Worm (Caenorhabditis elegans): ENCODE data around the gene B0222.11.
A peak's percentile ranks its signal among the peaks of the same experiment; 100 is the strongest.

Gene B0222.11

ce11 chrV:9165073-9165699 is 2.8 kb downstream of the B0222.11 start, which contains the start of gene col-10 (continued):
- no peak for TF ChIP-seq efl-3 (GFP tag; optimal IDR thresholded peaks at IDR 0.05)
- peak; percentile 78 for TF ChIP-seq nhr-20 (tag; optimal IDR thresholded peaks at IDR 0.05)
- TF ChIP-seq mep-1 (tag; optimal IDR thresholded peaks at IDR 0.05), result peak; percentile 26
- no peak for TF ChIP-seq snpc-4 (tag; optimal IDR thresholded peaks at IDR 0.05)
- no peak for TF ChIP-seq nhr-237 (tag; optimal IDR thresholded peaks at IDR 0.05)
- no peak for TF ChIP-seq isw-1 (GFP tag; IDR thresholded peaks at IDR 0.05)
- no peak for TF ChIP-seq ceh-8 (GFP tag; optimal IDR thresholded peaks at IDR 0.05)
- peak; percentile 81 for TF ChIP-seq ama-1 (optimal IDR thresholded peaks at IDR 0.05)
- TF ChIP-seq elt-2 (tag; optimal IDR thresholded peaks at IDR 0.05), result no peak
- peak; percentile 60 for TF ChIP-seq pag-3 (tag; optimal IDR thresholded peaks at IDR 0.05; ENCODE audit: borderline replicate concordance, insufficient read depth)
- no peak for TF ChIP-seq nhr-77 (tag; optimal IDR thresholded peaks at IDR 0.05)
- no peak for TF ChIP-seq lin-35 (GFP tag; optimal IDR thresholded peaks at IDR 0.05)

ce11 chrV:9163897-9164296 is 4.1 kb downstream of the B0222.11 start:
- TF ChIP-seq skn-1 (tag; optimal IDR thresholded peaks at IDR 0.05) (no peak), swsn-7 (tag; optimal IDR thresholded peaks at IDR 0.05) (no peak), snpc-4 (tag; optimal IDR thresholded peaks at IDR 0.05) (no peak), pqm-1 (tag; optimal IDR thresholded peaks at IDR 0.05) (no peak), ama-1 (optimal IDR thresholded peaks at IDR 0.05) (peak; percentile 73), C04F5.9 (tag; optimal IDR thresholded peaks at IDR 0.05) (no peak), ztf-4 (tag; optimal IDR thresholded peaks at IDR 0.05) (no peak), ces-1 (GFP tag; optimal IDR thresholded peaks at IDR 0.05) (no peak), unc-30 (tag; optimal IDR thresholded peaks at IDR 0.05) (no peak), tlp-1 (tag; optimal IDR thresholded peaks at IDR 0.05) (no peak), sup-37 (GFP tag; optimal IDR thresholded peaks at IDR 0.05) (no peak), nhr-237 (tag; optimal IDR thresholded peaks at IDR 0.05) (no peak), zag-1 (tag; optimal IDR thresholded peaks at IDR 0.05) (no peak), aha-1 (tag; optimal IDR thresholded peaks at IDR 0.05) (no peak), nhr-85 (tag) (peak; percentile 70), grh-1 (GFP tag; IDR thresholded peaks at IDR 0.05) (no peak), lsy-2 (tag; optimal IDR thresholded peaks at IDR 0.05) (peak in 1 of 2 experiments; percentile 43), mab-9 (GFP tag; IDR thresholded peaks at IDR 0.05) (no peak), nhr-71 (tag; optimal IDR thresholded peaks at IDR 0.05) (peak; percentile 50), nhr-47 (tag; optimal IDR thresholded peaks at IDR 0.05) (peak; percentile 21), ztf-11 (tag; optimal IDR thresholded peaks at IDR 0.05) (no peak), ceh-82 (tag; optimal IDR thresholded peaks at IDR 0.05) (no peak), elt-3 (tag; optimal IDR thresholded peaks at IDR 0.05) (peak in 2 of 6 experiments; percentile 35 to 46), nhr-76 (tag; optimal IDR thresholded peaks at IDR 0.05) (no peak), nhr-12 (tag; optimal IDR thresholded peaks at IDR 0.05) (no peak), jun-1 (tag; optimal IDR thresholded peaks at IDR 0.05) (peak; percentile 42), nhr-19 (GFP tag; conservative IDR thresholded peaks at IDR 0.05) (0 out of 2 replicates have a peak, but pooled peaks have one; percentile 5), aly-2 (tag; optimal IDR thresholded peaks at IDR 0.05) (peak; percentile 54), lin-15B (tag; optimal IDR thresholded peaks at IDR 0.05) (no peak), fkh-10 (GFP tag; optimal IDR thresholded peaks at IDR 0.05) (no peak), nhr-90 (tag; optimal IDR thresholded peaks at IDR 0.05; ENCODE audit: poor library complexity) (peak; percentile 10), efl-1 (optimal IDR thresholded peaks at IDR 0.05) (peak in 1 of 2 experiments; percentile 11), efl-1 (GFP tag; optimal IDR thresholded peaks at IDR 0.05 in 1 of 2) (no peak), lin-14 (GFP tag; optimal IDR thresholded peaks at IDR 0.05) (peak; percentile 6)
